Fruit fly (Drosophila melanogaster): ENCODE results near the gene CG15882.

The CG15882 gene

dm6 chrX:19153288-19154130 is 29.3 kb upstream of the CG15882 start:
- TF ChIP-seq CG11617 (GFP tag; optimal IDR thresholded peaks at IDR 0.05): no peak
- peak; percentile 66 for TF ChIP-seq cic (GFP tag; optimal IDR thresholded peaks at IDR 0.05)
- TF ChIP-seq CG7045 (GFP tag; optimal IDR thresholded peaks at IDR 0.05): no peak
- TF ChIP-seq CG5204 (GFP tag; optimal IDR thresholded peaks at IDR 0.05): no peak
- TF ChIP-seq CG14711 (tag; optimal IDR thresholded peaks at IDR 0.05): no peak
- peak; percentile 53 for TF ChIP-seq CG12768 (GFP tag; optimal IDR thresholded peaks at IDR 0.05)
- no peak for TF ChIP-seq CG1620 (GFP tag; optimal IDR thresholded peaks at IDR 0.05)
- TF ChIP-seq toe (GFP tag; optimal IDR thresholded peaks at IDR 0.05): no peak
- TF ChIP-seq ovo (GFP tag; optimal IDR thresholded peaks at IDR 0.05): no peak
- TF ChIP-seq Clk (GFP tag; optimal IDR thresholded peaks at IDR 0.05): no peak
- TF ChIP-seq CG7101 (tag; optimal IDR thresholded peaks at IDR 0.05): no peak
- TF ChIP-seq bab1 (GFP tag; optimal IDR thresholded peaks at IDR 0.05): peak; percentile 63
- TF ChIP-seq tj (GFP tag; optimal IDR thresholded peaks at IDR 0.05): peak; percentile 68
- no peak for TF ChIP-seq Crg-1 (GFP tag; optimal IDR thresholded peaks at IDR 0.05)
- TF ChIP-seq cnc (optimal IDR thresholded peaks at IDR 0.05): no peak
- TF ChIP-seq Mnt (GFP tag; optimal IDR thresholded peaks at IDR 0.05): peak; percentile 57
- peak; percentile 93 for TF ChIP-seq kay (GFP tag; ENCODE audit: borderline replicate concordance)
- no peak for TF ChIP-seq Hr96 (GFP tag; optimal IDR thresholded peaks at IDR 0.05)
- no peak for TF ChIP-seq CG33017 (tag; optimal IDR thresholded peaks at IDR 0.05)
- TF ChIP-seq pad (GFP tag; optimal IDR thresholded peaks at IDR 0.05): peak; percentile 94

- TF ChIP-seq pad (GFP tag; optimal IDR thresholded peaks at IDR 0.05) (peak; percentile 16), bab1 (GFP tag; optimal IDR thresholded peaks at IDR 0.05) (peak; percentile 64), Hr96 (GFP tag; optimal IDR thresholded peaks at IDR 0.05) (peak; percentile 56), CG7045 (GFP tag; optimal IDR thresholded peaks at IDR 0.05) (peak; percentile 57), CG7101 (tag; optimal IDR thresholded peaks at IDR 0.05) (peak; percentile 74), cnc (optimal IDR thresholded peaks at IDR 0.05) (no peak), cic (GFP tag; optimal IDR thresholded peaks at IDR 0.05) (no peak), CG12768 (GFP tag; optimal IDR thresholded peaks at IDR 0.05) (peak; percentile 46), ovo (GFP tag; optimal IDR thresholded peaks at IDR 0.05) (peak; percentile 62), CG33017 (tag; optimal IDR thresholded peaks at IDR 0.05) (peak; percentile 45), Crg-1 (GFP tag; optimal IDR thresholded peaks at IDR 0.05) (peak; percentile 49), toe (GFP tag; optimal IDR thresholded peaks at IDR 0.05) (peak; percentile 58), CG11617 (GFP tag; optimal IDR thresholded peaks at IDR 0.05) (peak; percentile 87), Clk (GFP tag; optimal IDR thresholded peaks at IDR 0.05) (no peak), CG5204 (GFP tag; optimal IDR thresholded peaks at IDR 0.05) (peak; percentile 72), CG14711 (tag; optimal IDR thresholded peaks at IDR 0.05) (peak; percentile 76), CG1620 (GFP tag; optimal IDR thresholded peaks at IDR 0.05) (peak; percentile 15), kay (GFP tag; ENCODE audit: borderline replicate concordance) (peak; percentile 92), tj (GFP tag; optimal IDR thresholded peaks at IDR 0.05) (peak; percentile 23), Mnt (GFP tag; optimal IDR thresholded peaks at IDR 0.05) (peak; percentile 22)
Measured at dm6 chrX:19152570-19153287, 28.5 kb upstream of the CG15882 start.

dm6 chrX:19149511-19149876 is 25.3 kb upstream of the CG15882 start:
- TF ChIP-seq CG5204 (GFP tag; optimal IDR thresholded peaks at IDR 0.05) (no peak), ovo (GFP tag; optimal IDR thresholded peaks at IDR 0.05) (peak; percentile 28)

- TF ChIP-seq cnc (optimal IDR thresholded peaks at IDR 0.05) (no peak), ovo (GFP tag; optimal IDR thresholded peaks at IDR 0.05) (peak; percentile 58), tj (GFP tag; optimal IDR thresholded peaks at IDR 0.05) (peak; percentile 89)
Measured at dm6 chrX:19148798-19149510, 24.8 kb upstream of the CG15882 start.

- TF ChIP-seq tj (GFP tag; optimal IDR thresholded peaks at IDR 0.05) (peak; percentile 84), kay (GFP tag; ENCODE audit: borderline replicate concordance) (no peak), pad (GFP tag; optimal IDR thresholded peaks at IDR 0.05) (no peak), CG11617 (GFP tag; optimal IDR thresholded peaks at IDR 0.05) (no peak), Crg-1 (GFP tag; optimal IDR thresholded peaks at IDR 0.05) (no peak), CG33017 (tag; optimal IDR thresholded peaks at IDR 0.05) (no peak), CG1620 (GFP tag; optimal IDR thresholded peaks at IDR 0.05) (no peak)
Measured at dm6 chrX:19147939-19148641, 23.9 kb upstream of the CG15882 start.

All from whole organism, adult.